Worm (Caenorhabditis elegans): ENCODE measurements around the gene aps-1.

Gene aps-1

DNA sequence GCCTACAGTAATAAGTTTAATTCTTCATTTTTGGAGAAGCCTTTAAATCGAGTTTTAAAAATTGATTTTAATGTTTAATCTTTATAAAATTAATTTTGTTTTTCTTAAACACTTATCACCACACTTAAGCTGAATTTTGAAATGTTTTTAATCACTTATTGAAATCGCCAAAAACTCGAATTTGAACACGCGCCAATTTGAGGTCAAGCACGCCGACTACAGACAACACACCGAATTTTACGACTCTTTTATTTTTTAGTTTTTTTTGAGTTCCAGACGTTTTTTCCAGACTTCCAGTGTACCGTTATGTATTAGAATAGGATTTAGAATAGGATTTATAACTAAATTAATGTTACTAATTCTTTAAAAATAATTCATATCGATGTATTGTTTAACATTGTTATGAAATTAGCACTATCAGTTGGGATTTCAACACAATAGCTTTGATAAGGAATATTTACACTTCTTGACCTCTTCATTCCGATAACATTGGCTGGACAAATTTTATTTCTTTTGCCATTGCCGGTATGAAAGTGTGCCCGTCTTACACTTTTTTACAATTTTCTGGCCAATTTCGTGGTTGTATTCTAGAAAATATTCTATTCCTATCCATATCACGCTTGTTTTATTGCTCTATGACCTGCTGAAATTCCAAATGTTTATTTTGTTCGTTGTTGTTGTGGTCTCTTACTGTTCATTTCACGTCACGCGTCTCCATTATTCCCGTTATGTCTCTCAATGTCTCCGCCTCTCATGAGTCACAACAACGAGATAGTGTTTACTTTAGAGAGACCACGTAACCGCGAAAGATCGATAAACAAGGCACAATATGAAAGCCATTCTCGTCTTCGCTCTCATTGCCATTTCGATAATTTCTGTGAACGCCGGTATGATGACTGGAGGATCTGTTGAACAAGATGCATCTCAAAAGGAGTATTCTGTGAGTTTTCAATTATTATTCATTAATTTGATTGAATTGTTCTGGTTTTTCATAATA is 25.8 kb downstream of the aps-1 start, which contains the start of gene cpi-2:
Gene cpi-2 (plus strand): TSS at position 788 of the 997 bp plus-strand sequence.
- no peak for TF ChIP-seq W03F9.2 (tag; optimal IDR thresholded peaks at IDR 0.05)
- TF ChIP-seq him-1 (tag; optimal IDR thresholded peaks at IDR 0.05), result no peak
- no peak for TF ChIP-seq dao-5 (tag; optimal IDR thresholded peaks at IDR 0.05)

DNA sequence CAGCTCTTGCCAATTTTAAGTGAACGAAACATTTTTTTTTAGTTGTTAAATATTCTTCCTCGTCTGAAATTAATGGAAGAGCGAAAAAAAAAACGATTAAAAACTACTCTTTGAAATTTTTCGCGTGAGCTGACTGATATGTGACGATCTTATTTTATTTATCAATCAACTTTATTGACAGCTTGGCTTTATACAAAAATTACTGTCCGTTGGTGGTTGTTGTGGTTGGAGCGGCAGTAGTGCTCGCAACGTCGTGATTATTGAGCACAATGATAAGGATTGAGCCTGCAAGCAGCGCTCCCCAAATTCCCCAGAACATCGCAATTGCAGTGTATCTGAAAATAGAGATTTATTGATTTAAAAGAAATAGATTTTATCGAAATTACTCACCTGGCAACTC is 26.7 kb downstream of the aps-1 start:
- TF ChIP-seq dao-5 (tag; optimal IDR thresholded peaks at IDR 0.05), result no peak
- TF ChIP-seq W03F9.2 (tag; optimal IDR thresholded peaks at IDR 0.05), result no peak
- no peak for TF ChIP-seq him-1 (tag; optimal IDR thresholded peaks at IDR 0.05)

DNA sequence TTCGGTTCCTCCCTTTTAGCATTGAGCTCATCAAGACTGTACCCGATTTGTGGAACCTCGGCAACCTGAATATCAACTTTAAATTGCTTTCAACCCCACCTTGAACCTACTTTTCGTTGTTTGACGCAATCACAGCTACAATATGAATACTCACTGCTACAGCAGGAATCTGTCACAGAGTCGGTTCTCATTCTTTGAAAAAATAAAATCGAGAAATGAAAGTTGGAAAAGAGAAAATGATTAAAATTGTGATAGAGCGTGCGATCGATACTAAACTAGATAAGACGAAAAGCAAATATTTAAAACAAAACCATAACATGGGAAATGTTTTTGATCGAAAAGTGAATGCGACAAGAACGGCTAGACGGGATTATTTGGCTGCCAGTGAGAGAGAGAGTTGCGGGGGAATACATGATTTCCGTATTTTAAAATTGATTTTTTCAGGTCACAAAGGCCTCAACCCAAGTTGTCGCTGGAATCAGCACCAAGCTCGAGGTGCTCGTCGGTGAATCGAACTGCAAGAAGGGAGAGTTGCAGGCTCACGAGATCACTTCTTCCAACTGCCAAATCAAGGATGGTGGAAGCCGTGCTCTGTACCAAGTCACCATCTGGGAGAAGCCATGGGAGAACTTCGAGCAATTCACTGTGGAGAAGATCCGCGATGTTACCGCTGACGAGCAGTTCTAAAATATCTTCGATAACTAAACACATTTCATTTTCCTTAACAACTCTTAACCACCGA is 27.3 kb downstream of the aps-1 start, which contains the start of gene R01B10.3:
Gene R01B10.3 (minus strand): TSS at position 277 of the 742 bp plus-strand sequence.
- TF ChIP-seq W03F9.2 (tag; optimal IDR thresholded peaks at IDR 0.05) (no peak), him-1 (tag; optimal IDR thresholded peaks at IDR 0.05) (no peak), dao-5 (tag; optimal IDR thresholded peaks at IDR 0.05) (no peak)

DNA sequence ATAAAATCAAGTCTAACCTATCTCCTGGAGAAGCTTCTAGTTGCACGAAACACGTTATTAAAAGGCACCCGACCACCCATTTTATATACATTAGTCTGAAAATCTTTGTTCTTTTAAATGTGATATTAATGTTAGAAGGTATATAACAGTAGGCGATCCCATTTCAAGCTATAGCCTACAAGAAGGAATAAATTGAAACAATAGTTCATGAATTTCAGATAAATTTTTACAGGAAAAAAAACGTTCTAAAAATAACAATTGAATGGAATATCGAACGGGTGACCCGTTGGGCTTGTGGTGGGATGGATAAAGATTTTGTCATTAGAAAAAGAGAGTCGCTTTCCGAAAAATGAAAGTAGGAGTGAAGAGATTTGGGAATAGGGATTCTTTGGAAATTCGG is 30.0 kb downstream of the aps-1 start, which contains the start of gene pgap-3:
Gene pgap-3 (minus strand): TSS at position 101 of the 400 bp plus-strand sequence.
- no peak for TF ChIP-seq him-1 (tag; optimal IDR thresholded peaks at IDR 0.05)
- no peak for TF ChIP-seq dao-5 (tag; optimal IDR thresholded peaks at IDR 0.05)
- no peak for TF ChIP-seq W03F9.2 (tag; optimal IDR thresholded peaks at IDR 0.05)

DNA sequence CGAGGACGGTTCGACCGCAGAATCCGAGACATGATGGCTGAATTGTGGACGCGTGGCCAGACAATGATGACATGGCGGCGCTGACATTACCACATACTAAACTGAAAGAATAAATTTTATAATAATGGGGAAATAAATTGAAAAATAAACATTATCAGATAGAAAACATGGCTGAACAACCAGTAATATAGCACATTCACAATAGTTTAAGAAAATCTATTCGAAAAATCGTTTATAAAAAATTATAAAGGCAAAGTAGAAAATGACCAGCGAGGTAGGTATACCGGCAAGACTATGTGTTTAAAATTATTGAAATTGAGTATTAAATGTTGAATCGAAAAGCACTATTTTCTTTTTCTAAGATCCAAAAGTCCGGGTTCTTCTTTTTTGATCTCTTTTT is 33.4 kb downstream of the aps-1 start, which contains the start of gene jamp-1:
Gene jamp-1 (minus strand): TSS at position 101 of the 400 bp plus-strand sequence.
- TF ChIP-seq him-1 (tag; optimal IDR thresholded peaks at IDR 0.05) (no peak), dao-5 (tag; optimal IDR thresholded peaks at IDR 0.05) (no peak), W03F9.2 (tag; optimal IDR thresholded peaks at IDR 0.05) (no peak)

DNA sequence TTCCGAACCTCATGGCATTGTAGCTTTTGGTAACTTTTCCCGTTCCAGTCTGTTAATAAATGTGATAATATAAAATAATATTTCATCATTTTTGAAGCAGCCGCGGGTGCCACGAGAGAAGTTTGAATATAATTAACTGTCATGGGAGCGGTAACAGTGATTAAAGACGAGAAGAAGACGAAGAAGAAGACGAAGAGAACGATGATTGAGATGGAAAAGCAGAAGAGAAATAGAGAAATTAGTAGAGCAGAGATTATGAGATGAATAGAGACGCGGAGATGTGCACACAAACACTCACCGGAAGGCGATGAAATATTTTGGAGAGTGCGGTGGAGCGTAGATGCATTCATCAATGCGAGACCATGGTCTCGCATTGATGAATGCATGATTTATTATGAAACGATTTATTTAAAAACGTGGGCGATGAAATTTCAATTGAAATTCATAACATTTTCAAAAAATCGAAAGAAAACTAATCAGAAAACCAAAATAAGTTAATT is 35.5 kb downstream of the aps-1 start, which contains the start of gene seip-1:
Gene seip-1 (minus strand): TSS at position 51 of the 500 bp plus-strand sequence.
- TF ChIP-seq him-1 (tag; optimal IDR thresholded peaks at IDR 0.05) (peak; percentile 56), W03F9.2 (tag; optimal IDR thresholded peaks at IDR 0.05) (peak; percentile 92), dao-5 (tag; optimal IDR thresholded peaks at IDR 0.05) (no peak)

DNA sequence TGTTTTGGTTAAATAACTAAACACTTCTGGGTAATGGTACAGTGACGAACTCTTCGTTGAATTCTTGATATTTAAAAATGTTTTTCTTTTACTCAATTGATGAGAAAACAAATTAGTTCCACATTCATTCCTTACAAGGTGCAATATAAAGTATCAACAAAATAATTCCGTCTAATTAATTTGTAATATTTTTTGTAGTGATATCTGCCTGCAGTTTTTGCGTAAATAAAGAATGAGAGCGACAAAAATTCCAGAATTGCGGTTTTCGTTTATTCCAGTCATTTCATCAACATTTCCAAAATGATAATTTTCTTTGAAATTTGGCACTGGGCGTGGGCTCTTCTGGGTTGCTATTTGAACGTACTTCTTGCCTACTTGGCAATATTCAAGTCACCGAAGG is 37.5 kb downstream of the aps-1 start, which contains the start of gene srd-20:
Gene srd-20 (plus strand): TSS at position 301 of the 400 bp plus-strand sequence.
- no peak for TF ChIP-seq W03F9.2 (tag; optimal IDR thresholded peaks at IDR 0.05)
- TF ChIP-seq dao-5 (tag; optimal IDR thresholded peaks at IDR 0.05), result no peak
- no peak for TF ChIP-seq him-1 (tag; optimal IDR thresholded peaks at IDR 0.05)

DNA sequence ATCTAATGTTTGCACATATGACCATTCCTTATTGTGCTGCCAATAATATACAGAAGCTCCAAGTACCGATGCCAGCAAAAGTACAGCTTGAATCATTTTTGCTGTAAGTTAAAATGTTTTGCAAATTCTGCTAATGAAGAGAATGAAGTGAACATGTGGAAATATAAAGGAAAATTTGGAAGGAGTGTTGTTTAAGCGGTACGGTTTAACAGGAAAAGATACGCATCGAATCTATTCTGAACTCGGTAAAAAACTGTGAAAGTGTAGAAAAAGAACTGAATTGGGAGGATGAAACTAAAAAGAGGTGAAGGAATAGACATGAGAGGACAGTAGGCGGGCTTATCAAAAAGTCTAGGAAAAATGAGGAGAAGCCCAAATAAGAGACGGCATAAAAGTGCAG is 45.6 kb downstream of the aps-1 start, which contains the start of gene Y38A10A.2:
Gene Y38A10A.2 (minus strand): TSS at position 101 of the 400 bp plus-strand sequence.
- TF ChIP-seq him-1 (tag; optimal IDR thresholded peaks at IDR 0.05), result no peak
- no peak for TF ChIP-seq dao-5 (tag; optimal IDR thresholded peaks at IDR 0.05)
- TF ChIP-seq W03F9.2 (tag; optimal IDR thresholded peaks at IDR 0.05), result no peak

DNA sequence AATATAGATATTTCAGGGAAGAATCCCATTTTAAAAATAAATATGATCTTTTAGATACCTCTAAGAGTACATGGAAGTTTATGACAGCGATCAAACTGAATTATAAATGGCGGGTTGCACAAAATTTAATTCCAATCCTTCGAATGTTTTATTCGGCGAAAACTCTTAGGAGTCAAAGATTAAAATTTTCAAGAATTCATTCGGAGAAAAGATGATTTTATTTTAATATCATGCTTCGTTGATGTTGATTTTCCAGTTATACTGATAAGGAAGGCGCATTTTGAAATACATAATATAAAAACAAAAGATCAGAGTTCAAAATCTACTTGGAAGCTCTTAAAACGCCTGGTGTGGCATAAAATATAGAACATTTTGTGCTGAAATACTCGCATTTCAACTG is 49.3 kb downstream of the aps-1 start, which contains the start of gene srh-10:
Gene srh-10 (minus strand): TSS at position 29 of the 400 bp plus-strand sequence.
- no peak for TF ChIP-seq him-1 (tag; optimal IDR thresholded peaks at IDR 0.05)
- no peak for TF ChIP-seq dao-5 (tag; optimal IDR thresholded peaks at IDR 0.05)
- TF ChIP-seq W03F9.2 (tag; optimal IDR thresholded peaks at IDR 0.05), result no peak
